Fruit fly (Drosophila melanogaster) whole organism, embryonic: ENCODE measurements around the gene CG11898.

Source experiments
- Atf3 ChIP-seq: fragments of 200-800 bp; sonication (Bioruptor generic); optimal IDR thresholded peaks from 3 replicates; lab custom pipeline; 2016; ENCODE audit warnings: missing biosample characterization, missing genetic modification characterization
- Awh ChIP-seq: fragments of 200-800 bp; sonication (Bioruptor generic); IDR thresholded peaks from 2 replicates; pipeline ENCODE4, ENCODE4 v1.3.6; 2022; ENCODE audit warnings: missing biosample characterization, missing genetic modification characterization
- CG10462 ChIP-seq: fragments of 200-800 bp; sonication (Bioruptor generic); optimal IDR thresholded peaks from 2 replicates; lab custom pipeline; 2016; ENCODE audit warnings: missing biosample characterization, missing genetic modification characterization
- CG10654 ChIP-seq: fragments of 200-800 bp; sonication (Bioruptor generic); optimal IDR thresholded peaks from 2 replicates; lab custom pipeline; 2016; ENCODE audit warnings: missing biosample characterization, missing genetic modification characterization
- CG12391 ChIP-seq: fragments of 200-800 bp; sonication (Bioruptor generic); optimal IDR thresholded peaks from 3 replicates; lab custom pipeline; 2018; ENCODE audit warnings: missing biosample characterization, mild to moderate bottlenecking, missing genetic modification characterization, moderate library complexity
- CG12769 ChIP-seq: fragments of 200-800 bp; sonication (Bioruptor generic); optimal IDR thresholded peaks from 2 replicates; lab custom pipeline; 2019; ENCODE audit warnings: missing biosample characterization, mild to moderate bottlenecking, missing genetic modification characterization, moderate library complexity
- CG13424 ChIP-seq: fragments of 200-800 bp; sonication (Bioruptor generic); optimal IDR thresholded peaks from 2 replicates; lab custom pipeline; 2019; ENCODE audit warnings: missing biosample characterization, mild to moderate bottlenecking, missing genetic modification characterization, moderate library complexity
- CG15269 ChIP-seq: fragments of 200-800 bp; sonication (Bioruptor generic); optimal IDR thresholded peaks from 2 replicates; lab custom pipeline; 2018; ENCODE audit warnings: missing biosample characterization, mild to moderate bottlenecking, missing genetic modification characterization, moderate library complexity
- CG16779 ChIP-seq: fragments of 200-800 bp; sonication (Bioruptor generic); IDR thresholded peaks from 2 replicates; pipeline ENCODE4 v1.3.6; 2022; ENCODE audit warnings: missing biosample characterization, missing genetic modification characterization
- CG16815 ChIP-seq: fragments of 200-800 bp; sonication (Bioruptor generic); optimal IDR thresholded peaks from 3 replicates; lab custom pipeline; 2017; ENCODE audit warnings: missing biosample characterization, mild to moderate bottlenecking, missing genetic modification characterization
- CG16863 ChIP-seq: fragments of 200-800 bp; sonication (Bioruptor generic); optimal IDR thresholded peaks from 3 replicates; lab custom pipeline; 2016; ENCODE audit warnings: missing biosample characterization, missing genetic modification characterization
- CG17912 ChIP-seq: fragments of 200-800 bp; sonication (Bioruptor generic); optimal IDR thresholded peaks from 2 replicates; lab custom pipeline; 2018; ENCODE audit warnings: missing biosample characterization, mild to moderate bottlenecking, missing genetic modification characterization
- CG2202 ChIP-seq: fragments of 200-800 bp; sonication (Bioruptor generic); optimal IDR thresholded peaks from 2 replicates; lab custom pipeline; 2018; ENCODE audit warnings: missing biosample characterization, mild to moderate bottlenecking, missing genetic modification characterization
- CG2712 ChIP-seq: fragments of 200-800 bp; optimal IDR thresholded peaks from 3 replicates; lab custom pipeline; 2019; ENCODE audit warnings: missing biosample characterization, mild to moderate bottlenecking, missing genetic modification characterization, moderate library complexity
- CG30403 ChIP-seq: fragments of 200-800 bp; sonication (Bioruptor generic); optimal IDR thresholded peaks from 3 replicates; lab custom pipeline; 2016; ENCODE audit warnings: missing biosample characterization, missing genetic modification characterization
- CG32532 ChIP-seq: fragments of 200-800 bp; sonication (Bioruptor generic); IDR thresholded peaks from 2 replicates; pipeline ENCODE4 v1.3.6; 2022; ENCODE audit warnings: missing biosample characterization, missing genetic modification characterization
- CG32767 ChIP-seq: fragments of 200-800 bp; sonication (Bioruptor generic); IDR thresholded peaks from 2 replicates; pipeline ENCODE4 v1.3.6; 2022; ENCODE audit warnings: missing biosample characterization, missing genetic modification characterization
- CG3281 ChIP-seq: fragments of 200-800 bp; sonication (Bioruptor generic); optimal IDR thresholded peaks from 3 replicates; lab custom pipeline; 2017; ENCODE audit warnings: missing biosample characterization, mild to moderate bottlenecking, missing genetic modification characterization
- CG3847 ChIP-seq: fragments of 200-800 bp; sonication (Bioruptor generic); IDR thresholded peaks from 2 replicates; pipeline ENCODE4 v1.3.6; 2022; ENCODE audit warnings: missing biosample characterization, missing genetic modification characterization
- CG5180 ChIP-seq: fragments of 200-800 bp; sonication (Bioruptor generic); optimal IDR thresholded peaks from 3 replicates; lab custom pipeline; 2017; ENCODE audit warnings: missing biosample characterization, missing genetic modification characterization, mild to moderate bottlenecking, moderate library complexity, missing genetic modification reagents
- CG6791 ChIP-seq: fragments of 200-800 bp; sonication (Bioruptor generic); IDR thresholded peaks from 3 replicates; pipeline ENCODE4 v1.3.6; 2022; ENCODE audit warnings: missing biosample characterization, missing genetic modification characterization; ENCODE audit not compliant: partially characterized antibody
- CG7928 ChIP-seq: fragments of 200-800 bp; sonication (Bioruptor generic); optimal IDR thresholded peaks from 2 replicates; lab custom pipeline; 2017; ENCODE audit warnings: missing biosample characterization, mild to moderate bottlenecking, missing genetic modification characterization
- CG8290 ChIP-seq, 3 experiments: fragments of 200-800 bp; sonication (Bioruptor generic); optimal IDR thresholded peaks; 2 replicates each; lab custom pipeline; 2016 to 2019; ENCODE audit warnings: missing biosample characterization in 3 of 3, missing genetic modification characterization in 3 of 3, mild to moderate bottlenecking in 2 of 3, moderate library complexity in 1 of 3
- CG9609 ChIP-seq: fragments of 200-800 bp; sonication (Bioruptor generic); optimal IDR thresholded peaks from 3 replicates; lab custom pipeline; 2016; ENCODE audit warnings: missing biosample characterization, missing genetic modification characterization
- CG9817 ChIP-seq: fragments of 200-800 bp; sonication (Bioruptor generic); optimal IDR thresholded peaks from 2 replicates; lab custom pipeline; 2018; ENCODE audit warnings: missing biosample characterization, mild to moderate bottlenecking, missing genetic modification characterization, moderate library complexity
- Chrac-16 ChIP-seq: fragments of 200-800 bp; sonication (Bioruptor generic); optimal IDR thresholded peaks from 3 replicates; lab custom pipeline; 2016; ENCODE audit warnings: missing biosample characterization, missing genetic modification characterization
- D ChIP-seq, 2 experiments: fragments of 200-800 bp in 1 of 2; fragments of >200 bp in 1 of 2; sonication (Bioruptor generic) in 1 of 2; optimal IDR thresholded peaks; 2 replicates in 1 of 2; 3 replicates in 1 of 2; lab custom pipeline; 2017; ENCODE audit warnings: mild to moderate bottlenecking in 1 of 2, missing biosample characterization in 1 of 2, missing genetic modification characterization in 1 of 2, missing genetic modification reagents in 1 of 2
- Dad ChIP-seq: fragments of 200-800 bp; sonication (Bioruptor generic); optimal IDR thresholded peaks from 3 replicates; lab custom pipeline; 2016; ENCODE audit warnings: missing biosample characterization, missing genetic modification characterization
- E2f2 ChIP-seq: fragments of 200-800 bp; sonication (Bioruptor generic); IDR thresholded peaks from 2 replicates; pipeline ENCODE4 v1.3.6; 2022; ENCODE audit warnings: missing biosample characterization, missing genetic modification characterization
- GATAe ChIP-seq: fragments of 200-800 bp; sonication (Bioruptor generic); conservative IDR thresholded peaks from 2 replicates; pipeline ENCODE4 v1.3.6; 2022; ENCODE audit warnings: missing biosample characterization, missing genetic modification characterization
- Hr78 ChIP-seq, 2 experiments: fragments of 200-800 bp in 1 of 2; fragments of >200 bp in 1 of 2; sonication (Bioruptor generic) in 1 of 2; optimal IDR thresholded peaks; 2 replicates each; lab custom pipeline; 2017 to 2019; ENCODE audit warnings: missing biosample characterization in 2 of 2, missing genetic modification characterization in 2 of 2, mild to moderate bottlenecking in 1 of 2, moderate library complexity in 1 of 2
- Hsf ChIP-seq: fragments of 200-800 bp; sonication (Bioruptor generic); optimal IDR thresholded peaks from 3 replicates; lab custom pipeline; 2016; ENCODE audit warnings: missing biosample characterization, missing genetic modification characterization
- Meics ChIP-seq: fragments of 200-800 bp; sonication (Bioruptor generic); optimal IDR thresholded peaks from 2 replicates; lab custom pipeline; 2017; ENCODE audit warnings: missing biosample characterization, mild to moderate bottlenecking, missing genetic modification characterization
- Mes4 ChIP-seq: fragments of 200-800 bp; sonication (Bioruptor generic); optimal IDR thresholded peaks from 2 replicates; lab custom pipeline; 2016; ENCODE audit warnings: missing biosample characterization, missing genetic modification characterization
- Rfx ChIP-seq: fragments of 200-800 bp; sonication (Bioruptor generic); IDR thresholded peaks from 2 replicates; pipeline ENCODE4 v1.3.6; 2022; ENCODE audit warnings: missing biosample characterization, missing genetic modification characterization
- ab ChIP-seq: fragments of 200-800 bp; sonication (Bioruptor generic); optimal IDR thresholded peaks from 2 replicates; lab custom pipeline; 2016; ENCODE audit warnings: missing biosample characterization, missing genetic modification characterization
- bbx ChIP-seq: fragments of 200-800 bp; sonication (Bioruptor generic); IDR thresholded peaks from 2 replicates; pipeline ENCODE4 v1.3.6; 2022; ENCODE audit warnings: missing biosample characterization, missing genetic modification characterization; ENCODE audit not compliant: partially characterized antibody
- chm ChIP-seq: fragments of 200-800 bp; sonication (Bioruptor generic); IDR thresholded peaks from 2 replicates; pipeline ENCODE4 v1.3.6; 2022; ENCODE audit warnings: missing biosample characterization, missing genetic modification characterization
- dysf ChIP-seq: fragments of 200-800 bp; sonication (Bioruptor generic); IDR thresholded peaks from 3 replicates; pipeline ENCODE4 v1.3.6; 2022; ENCODE audit warnings: missing biosample characterization, missing genetic modification characterization
- eve ChIP-seq, 2 experiments: fragments of >200 bp; optimal IDR thresholded peaks; 2 replicates each; lab custom pipeline; 2017; ENCODE audit warnings: missing biosample characterization in 2 of 2, missing genetic modification characterization in 2 of 2
- eyg ChIP-seq: fragments of 200-800 bp; sonication (Bioruptor generic); optimal IDR thresholded peaks from 3 replicates; lab custom pipeline; 2016; ENCODE audit warnings: missing biosample characterization, missing genetic modification characterization
- h ChIP-seq: fragments of >200 bp; optimal IDR thresholded peaks from 2 replicates; lab custom pipeline; 2017
- hbn ChIP-seq: fragments of 200-800 bp; sonication (Bioruptor generic); IDR thresholded peaks from 2 replicates; pipeline ENCODE4 v1.3.6; 2022; ENCODE audit warnings: missing biosample characterization, missing genetic modification characterization; ENCODE audit not compliant: partially characterized antibody
- lilli ChIP-seq: fragments of 200-800 bp; sonication (Bioruptor generic); optimal IDR thresholded peaks from 3 replicates; lab custom pipeline; 2016; ENCODE audit warnings: missing biosample characterization, missing genetic modification characterization
- nmo ChIP-seq: fragments of 200-800 bp; sonication (Bioruptor generic); optimal IDR thresholded peaks from 2 replicates; lab custom pipeline; 2018; ENCODE audit warnings: missing biosample characterization, mild to moderate bottlenecking, missing genetic modification characterization, moderate library complexity
- rib ChIP-seq: fragments of 200-800 bp; sonication (Bioruptor generic); IDR thresholded peaks from 2 replicates; pipeline ENCODE4 v1.3.6; 2022; ENCODE audit warnings: missing biosample characterization, missing genetic modification characterization
- sd ChIP-seq: fragments of 200-800 bp; sonication (Bioruptor generic); optimal IDR thresholded peaks from 3 replicates; lab custom pipeline; 2018; ENCODE audit warnings: missing biosample characterization, mild to moderate bottlenecking, missing genetic modification characterization, moderate library complexity
- sens-2 ChIP-seq: fragments of 200-800 bp; sonication (Bioruptor generic); IDR thresholded peaks from 2 replicates; pipeline ENCODE4 v1.3.6; 2022; ENCODE audit warnings: missing biosample characterization, missing genetic modification characterization
- stwl ChIP-seq: fragments of 200-800 bp; sonication (Bioruptor generic); optimal IDR thresholded peaks from 3 replicates; lab custom pipeline; 2018; ENCODE audit warnings: missing biosample characterization, mild to moderate bottlenecking, missing genetic modification characterization, moderate library complexity
- usp ChIP-seq: fragments of >200 bp; optimal IDR thresholded peaks from 2 replicates; lab custom pipeline; 2017; ENCODE audit warnings: missing biosample characterization, missing genetic modification characterization

Gene CG11898

dm6 chr3R:29138961-29139527, 26.4 kb upstream of the CG11898 start (continued):
- no peak for TF ChIP-seq CG12391
- TF ChIP-seq CG32532 (GFP tag; lab: Robert Waterston, UW): 0 out of 2 replicates have a peak, but pooled peaks have one; percentile 30
- TF ChIP-seq hbn (GFP tag; lab: Robert Waterston, UW): no peak
- TF ChIP-seq CG32767 (GFP tag; lab: Robert Waterston, UW): no peak
- no peak for TF ChIP-seq Atf3 (GFP tag; lab: Kevin White, UChicago)
- no peak for TF ChIP-seq CG7928
- no peak for TF ChIP-seq CG2202 (tag; lab: Kevin White, UChicago)
- no peak for TF ChIP-seq CG9817 (tag; lab: Kevin White, UChicago)
- TF ChIP-seq Mes4: no peak
- TF ChIP-seq CG6791 (GFP tag; lab: Robert Waterston, UW): no peak
- peak; percentile 15 for TF ChIP-seq CG30403 (GFP tag; lab: Kevin White, UChicago)
- TF ChIP-seq sd (tag; lab: Kevin White, UChicago): no peak
- peak; percentile 29; the same call in 1 of the 3 replicates for TF ChIP-seq dysf
- no peak for TF ChIP-seq chm (GFP tag; lab: Robert Waterston, UW)
- TF ChIP-seq CG9609: peak; percentile 5
- no peak for TF ChIP-seq CG10462 (GFP tag; lab: Kevin White, UChicago)
- TF ChIP-seq eyg (GFP tag; lab: Kevin White, UChicago): no peak
- TF ChIP-seq E2f2 (GFP tag; lab: Robert Waterston, UW): no peak
- TF ChIP-seq Hsf (GFP tag; lab: Kevin White, UChicago): peak; percentile 38
- no peak for TF ChIP-seq CG12769
- TF ChIP-seq h (lab: Kevin White, UChicago): no peak
- no peak for TF ChIP-seq Awh (GFP tag; lab: Robert Waterston, UW)
- TF ChIP-seq Dad (GFP tag; lab: Kevin White, UChicago): no peak
- no peak for TF ChIP-seq CG16863 (GFP tag; lab: Kevin White, UChicago)
- no peak for TF ChIP-seq CG5180 (GFP tag; lab: Kevin White, UChicago)
- peak; percentile 9 for TF ChIP-seq lilli (GFP tag; lab: Kevin White, UChicago)
- TF ChIP-seq CG3847 (GFP tag; lab: Robert Waterston, UW): peak; percentile 15; the same call in 1 of the 2 replicates
- no peak for TF ChIP-seq CG16815 (GFP tag; lab: Kevin White, UChicago)
- TF ChIP-seq bbx (GFP tag; lab: Robert Waterston, UW): no peak
- TF ChIP-seq CG16779 (GFP tag; lab: Robert Waterston, UW): no peak
- no peak for TF ChIP-seq usp (GFP tag; lab: Kevin White, UChicago)
- no peak for TF ChIP-seq sens-2 (GFP tag; lab: Robert Waterston, UW)
- peak; percentile 35 for TF ChIP-seq CG3281 (GFP tag; lab: Kevin White, UChicago)
- no peak for TF ChIP-seq CG8290 (GFP tag; optimal IDR thresholded peaks at IDR 0.05; lab: Kevin White, UChicago)
- no peak for TF ChIP-seq CG8290 (tag; optimal IDR thresholded peaks at IDR 0.05; lab: Kevin White, UChicago)
- peak; percentile 10 for TF ChIP-seq CG10654
- peak in 1 of 2 experiments; percentile 1 for TF ChIP-seq Hr78 (GFP tag; optimal IDR thresholded peaks at IDR 0.05; lab: Kevin White, UChicago)
- no peak for TF ChIP-seq rib
- no peak for TF ChIP-seq Meics (GFP tag; lab: Kevin White, UChicago)
- TF ChIP-seq stwl: no peak
- no peak for TF ChIP-seq D (optimal IDR thresholded peaks at IDR 0.05; lab: Kevin White, UChicago)
- no peak for TF ChIP-seq D (GFP tag; optimal IDR thresholded peaks at IDR 0.05; lab: Kevin White, UChicago)
- TF ChIP-seq Rfx (GFP tag; lab: Robert Waterston, UW): peak; percentile 51
- peak; percentile 4 for TF ChIP-seq CG2712 (tag; lab: Kevin White, UChicago)
- no peak for TF ChIP-seq eve (GFP tag; optimal IDR thresholded peaks at IDR 0.05; lab: Kevin White, UChicago)
- TF ChIP-seq Chrac-16 (GFP tag; lab: Kevin White, UChicago): peak; percentile 6
- no peak for TF ChIP-seq ab (GFP tag; lab: Kevin White, UChicago)
- peak; percentile 38 for TF ChIP-seq CG15269 (tag; lab: Kevin White, UChicago)
- TF ChIP-seq GATAe (GFP tag; lab: Robert Waterston, UW): no peak
- no peak for TF ChIP-seq CG17912 (GFP tag; lab: Kevin White, UChicago)
- TF ChIP-seq nmo: no peak
- peak; percentile 23 for TF ChIP-seq CG13424 (tag; lab: Kevin White, UChicago)
